Worm (Caenorhabditis elegans) whole organism, midembryonic: ENCODE data around the gene F08F8.11.

Experiments used
- T22C8.4 ChIP-seq: fragments of 200-800 bp; sonication (Bioruptor generic); IDR thresholded peaks from 2 replicates; pipeline ENCODE4 v1.3.6; 2022; ENCODE audit warnings: missing genetic modification characterization, missing compliant biosample characterization
- cog-1 ChIP-seq: sonication (generic microtip); optimal IDR thresholded peaks from 2 replicates; lab custom pipeline; 2016; ENCODE audit warnings: missing genetic modification characterization, missing compliant biosample characterization
- flt-1 ChIP-seq: fragments of 200-800 bp; sonication (Bioruptor generic); IDR thresholded peaks from 2 replicates; pipeline ENCODE4 v1.3.6; 2022; ENCODE audit warnings: missing genetic modification characterization, missing compliant biosample characterization
- med-1 ChIP-seq: sonication (generic microtip); optimal IDR thresholded peaks from 2 replicates; lab custom pipeline; 2017; ENCODE audit warnings: missing genetic modification characterization, mild to moderate bottlenecking, missing compliant biosample characterization, antibody characterized with exemption, missing genetic modification reagents; ENCODE audit not compliant: insufficient read depth
- ref-1 ChIP-seq: fragments of 200-800 bp; sonication (Bioruptor generic); conservative IDR thresholded peaks from 2 replicates; pipeline ENCODE4 v1.3.6; 2022; ENCODE audit warnings: missing genetic modification reagents, missing genetic modification characterization, missing compliant biosample characterization
- ztf-23 ChIP-seq: fragments of 200-800 bp; sonication (Bioruptor generic); IDR thresholded peaks from 2 replicates; pipeline ENCODE4 v1.3.6; 2022; ENCODE audit warnings: missing genetic modification reagents, missing genetic modification characterization, missing compliant biosample characterization
- ztf-29 ChIP-seq: fragments of 200-800 bp; sonication (Bioruptor generic); IDR thresholded peaks from 2 replicates; pipeline ENCODE4 v1.3.6; 2022; ENCODE audit warnings: missing genetic modification reagents, missing genetic modification characterization, missing compliant biosample characterization

DNA sequence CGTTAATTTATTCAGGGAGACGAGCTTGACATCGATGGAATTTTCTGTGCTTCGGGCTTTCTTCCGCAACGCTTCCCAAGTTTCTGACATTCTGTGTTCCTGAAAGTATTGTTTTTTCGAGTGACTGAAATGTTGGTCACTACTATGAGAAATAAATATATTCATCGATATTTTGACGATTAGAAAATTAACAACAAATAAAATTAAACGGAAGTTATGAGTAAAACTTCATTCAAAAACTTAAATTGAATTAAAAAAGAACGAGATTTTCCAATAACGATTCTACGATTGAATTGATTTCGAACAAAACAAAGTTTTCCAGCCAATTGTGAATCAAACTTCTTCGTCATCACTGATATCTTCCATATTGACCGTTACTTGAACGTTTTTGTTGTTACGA, 16.6 kb upstream of the F08F8.11 start, which contains the start of gene gos-28:
- no peak for TF ChIP-seq ref-1
- no peak for TF ChIP-seq med-1 (GFP tag; lab: Kevin White, UChicago)
- no peak for TF ChIP-seq flt-1 (GFP tag; lab: Robert Waterston, UW)
- no peak for TF ChIP-seq ztf-23 (GFP tag; lab: Robert Waterston, UW)
- TF ChIP-seq cog-1 (tag; lab: Kevin White, UChicago) = no peak
- TF ChIP-seq T22C8.4 (GFP tag; lab: Robert Waterston, UW) = no peak
- no peak for TF ChIP-seq ztf-29 (GFP tag; lab: Robert Waterston, UW)
